2 fruit fly cellular contexts compared by ENCODE assay signal in the genomic region with DNA sequence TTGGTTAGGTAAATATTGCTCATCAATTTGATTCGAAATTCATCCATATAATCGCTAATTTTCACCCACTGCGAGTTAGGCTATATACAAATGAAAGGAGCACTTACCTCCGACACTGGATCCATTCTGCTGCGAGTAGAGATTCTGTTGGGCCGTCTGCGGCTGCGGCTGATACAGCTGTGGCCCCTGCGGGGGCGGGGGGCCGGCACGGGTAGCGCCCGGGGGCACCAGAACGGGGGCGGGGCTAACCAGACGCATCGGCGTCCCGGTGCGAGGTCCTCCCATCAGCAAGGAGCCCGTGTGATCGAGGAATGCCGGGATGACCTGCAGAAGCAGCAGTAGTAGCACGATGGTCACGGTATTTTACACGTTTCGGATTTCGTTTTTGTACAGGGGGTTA.
TF ChIP-seq lines count a peak whose summit lies in the region.

No protein-coding gene starts in this region.

- TF ChIP-seq CTCF in whole organism, embryonic (GFP tag; optimal IDR thresholded peaks at IDR 0.05; lab: Kevin White, UChicago), result no peak

TF ChIP-seq in whole organism, embryonic, 481 proteins besides CTCF, POLR2A, EP300 and RAD21:
- TF ChIP-seq Hr39 (optimal IDR thresholded peaks at IDR 0.05; lab: Kevin White, UChicago), result peak; percentile 88
- TF ChIP-seq crol (GFP tag; IDR thresholded peaks at IDR 0.05; lab: Robert Waterston, UW), result peak; percentile 32; the same call in 1 of the 2 replicates
- no peak for TF ChIP-seq Abd-B (GFP tag; optimal IDR thresholded peaks at IDR 0.05; lab: Kevin White, UChicago)
- TF ChIP-seq dati (GFP tag; IDR thresholded peaks at IDR 0.05; lab: Robert Waterston, UW), result no peak
- 0 out of 3 replicates have a peak, but pooled peaks have one; percentile 23 for TF ChIP-seq Opbp (GFP tag; IDR thresholded peaks at IDR 0.05; lab: Robert Waterston, UW; ENCODE audit: partially characterized antibody)
- 0 out of 3 replicates have a peak, but pooled peaks have one; percentile 24 for TF ChIP-seq CG11456 (GFP tag; IDR thresholded peaks at IDR 0.05; lab: Robert Waterston, UW)
- no peak for TF ChIP-seq lov (optimal IDR thresholded peaks at IDR 0.05; lab: Kevin White, UChicago)
- TF ChIP-seq lov (GFP tag; IDR thresholded peaks at IDR 0.05; lab: Robert Waterston, UW), result peak; percentile 44; the same call in 1 of the 3 replicates

TF ChIP-seq in whole organism, wandering third instar larva, 38 proteins besides CTCF, POLR2A, EP300 and RAD21:
- TF ChIP-seq rgr (GFP tag; optimal IDR thresholded peaks at IDR 0.05; lab: Kevin White, UChicago), result no peak
- peak; percentile 99 for TF ChIP-seq Dfd (GFP tag; optimal IDR thresholded peaks at IDR 0.05; lab: Kevin White, UChicago)
- TF ChIP-seq tai (GFP tag; optimal IDR thresholded peaks at IDR 0.05; lab: Kevin White, UChicago), result no peak
